Fruit fly (Drosophila melanogaster): ENCODE results near the gene Tg.

- TF ChIP-seq CTCF (optimal IDR thresholded peaks at IDR 0.05) (no peak), CG8478 (optimal IDR thresholded peaks at IDR 0.05) (no peak)
Measured at dm6 chr2L:7962237-7962636, 49.0 kb upstream of the Tg start.

Data from S2 (cell line).